Fruit fly (Drosophila melanogaster): Measurements from ENCODE around the gene CG15717.

DNA sequence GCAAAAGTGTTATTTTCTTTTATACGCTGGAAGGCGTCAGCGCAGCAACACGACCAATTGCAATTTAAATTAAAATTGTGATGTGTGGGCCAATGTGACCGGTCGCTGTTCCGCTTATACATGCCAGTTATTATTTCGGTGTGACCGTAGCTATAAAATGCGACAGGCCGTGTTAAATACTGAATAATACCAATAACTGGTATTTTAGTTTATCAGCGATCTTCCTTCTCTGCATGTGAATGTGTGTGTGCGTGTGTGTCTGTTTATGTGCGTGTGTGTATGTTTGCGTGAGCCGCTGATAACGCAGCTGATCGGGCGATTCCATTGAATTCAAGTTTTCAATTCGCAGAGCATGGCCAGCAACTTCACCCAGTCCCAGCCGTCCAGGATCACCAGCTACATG lies at the start of gene CG15717, which contains the start of the genes CG32638 and MFS10:
- TF ChIP-seq CG17806 (tag; optimal IDR thresholded peaks at IDR 0.05) (no peak), CG34367 (tag; optimal IDR thresholded peaks at IDR 0.05) (no peak), CG4496 (GFP tag; IDR thresholded peaks at IDR 0.05) (no peak), CG9948 (tag; optimal IDR thresholded peaks at IDR 0.05) (no peak), CG12605 (GFP tag; IDR thresholded peaks at IDR 0.05) (no peak), EcR (GFP tag; optimal IDR thresholded peaks at IDR 0.05) (no peak), fd96Ca (GFP tag; IDR thresholded peaks at IDR 0.05) (peak; percentile 7; the same call in 1 of the 3 replicates)
